Worm (Caenorhabditis elegans): ENCODE results near the gene C26B9.1.

The C26B9.1 gene

ce11 chrX:5373597-5373996 is 29.2 kb downstream of the C26B9.1 start:
- no peak for TF ChIP-seq him-1 (tag; optimal IDR thresholded peaks at IDR 0.05)
- TF ChIP-seq W03F9.2 (tag; optimal IDR thresholded peaks at IDR 0.05), result no peak
- no peak for TF ChIP-seq dao-5 (tag; optimal IDR thresholded peaks at IDR 0.05)

ce11 chrX:5374742-5375141 is 30.4 kb downstream of the C26B9.1 start, which contains the start of gene sek-4:
sek-4 (plus strand) TSS chrX:5375059.
- TF ChIP-seq him-1 (tag; optimal IDR thresholded peaks at IDR 0.05) (no peak), W03F9.2 (tag; optimal IDR thresholded peaks at IDR 0.05) (no peak), dao-5 (tag; optimal IDR thresholded peaks at IDR 0.05) (no peak)

ce11 chrX:5377307-5377706 is 32.9 kb downstream of the C26B9.1 start, which contains the start of gene sek-5:
sek-5 (plus strand) TSS chrX:5377607.
- TF ChIP-seq dao-5 (tag; optimal IDR thresholded peaks at IDR 0.05) (no peak), him-1 (tag; optimal IDR thresholded peaks at IDR 0.05) (no peak), W03F9.2 (tag; optimal IDR thresholded peaks at IDR 0.05) (no peak)

DNA sequence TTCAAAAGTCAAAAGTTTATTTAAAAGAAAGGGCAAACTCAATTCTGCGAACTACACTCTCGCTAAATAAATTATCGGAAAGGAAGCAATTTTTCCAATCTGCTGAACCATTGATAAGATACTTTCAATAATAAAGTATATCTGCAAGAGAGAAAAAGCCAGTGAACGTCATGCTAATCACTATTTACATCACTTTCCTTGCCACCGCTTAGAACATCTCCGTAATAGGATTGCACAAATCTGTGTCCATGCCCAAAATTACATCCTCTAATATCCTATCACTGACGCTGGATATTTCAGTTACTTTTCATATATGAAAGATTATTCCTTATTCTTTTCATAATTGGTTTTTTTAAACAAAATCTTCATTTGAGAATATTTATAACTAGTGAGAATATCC is 38.4 kb downstream of the C26B9.1 start:
- TF ChIP-seq him-1 (tag; optimal IDR thresholded peaks at IDR 0.05) (no peak), dao-5 (tag; optimal IDR thresholded peaks at IDR 0.05) (no peak), W03F9.2 (tag; optimal IDR thresholded peaks at IDR 0.05) (no peak)

ce11 chrX:5386558-5386957 is 42.2 kb downstream of the C26B9.1 start, which contains the start of gene kcnl-3:
kcnl-3 (plus strand) TSS chrX:5386858.
- TF ChIP-seq dao-5 (tag; optimal IDR thresholded peaks at IDR 0.05), result no peak
- no peak for TF ChIP-seq W03F9.2 (tag; optimal IDR thresholded peaks at IDR 0.05)
- no peak for TF ChIP-seq him-1 (tag; optimal IDR thresholded peaks at IDR 0.05)

ce11 chrX:5387629-5388028 is 43.2 kb downstream of the C26B9.1 start:
- TF ChIP-seq him-1 (tag; optimal IDR thresholded peaks at IDR 0.05), result no peak

- TF ChIP-seq dao-5 (tag; optimal IDR thresholded peaks at IDR 0.05) (no peak), him-1 (tag; optimal IDR thresholded peaks at IDR 0.05) (no peak), W03F9.2 (tag; optimal IDR thresholded peaks at IDR 0.05) (no peak)
These were observed 52.9 kb downstream of the C26B9.1 start, which contains the start of gene C03F11.2 for ce11 chrX:5397300-5397699. C03F11.2 (minus strand) TSS chrX:5397400.
